Worm (Caenorhabditis elegans) whole organism, L4/young adult: Measurements from ENCODE around the gene emc-6.

Experiments
- W03F9.2 ChIP-seq: fragments of 150-350 bp; optimal IDR thresholded peaks from 2 replicates; lab custom pipeline; 2014; ENCODE audit warnings: missing biosample characterization, missing genetic modification characterization
- dao-5 ChIP-seq: sonication (generic microtip); optimal IDR thresholded peaks from 2 replicates; lab custom pipeline; 2016; ENCODE audit warnings: missing genotype, missing genetic modification characterization, moderate library complexity, missing compliant biosample characterization
- him-1 ChIP-seq: sonication (generic microtip); optimal IDR thresholded peaks from 2 replicates; lab custom pipeline; 2016; ENCODE audit warnings: missing genotype, missing genetic modification reagents, missing genetic modification characterization, missing compliant biosample characterization

DNA sequence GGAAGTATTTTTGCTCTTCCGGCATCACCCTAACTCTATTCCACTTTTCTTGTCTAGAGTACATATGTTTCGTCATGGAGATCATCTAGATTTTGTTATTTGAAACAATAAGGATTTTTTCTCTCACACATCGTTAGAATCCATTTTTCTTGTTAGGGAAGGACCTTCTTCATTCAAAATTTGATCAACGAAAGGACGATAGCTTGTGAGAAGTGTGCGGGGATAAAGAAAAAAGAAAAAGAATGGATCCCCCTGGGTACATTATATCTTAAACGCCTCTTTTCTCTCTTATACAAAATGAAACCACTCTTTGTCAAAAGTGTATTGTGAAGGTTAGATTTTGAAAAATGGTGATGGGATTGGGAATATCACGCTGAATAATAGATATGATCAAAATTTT is 48.0 kb downstream of the emc-6 start:
- TF ChIP-seq him-1 (tag; lab: Kevin White, UChicago) = no peak
- TF ChIP-seq W03F9.2 (tag; lab: Kevin White, UChicago) = no peak
- no peak for TF ChIP-seq dao-5 (tag; lab: Kevin White, UChicago)
